Worm (Caenorhabditis elegans) whole organism, late embryonic: ENCODE results near the gene C46F9.6.

Experiments
- ceh-34 ChIP-seq: sonication (generic microtip); optimal IDR thresholded peaks from 2 replicates; lab custom pipeline; 2016; ENCODE audit warnings: mild to moderate bottlenecking, missing genetic modification characterization, missing compliant biosample characterization
- elt-2 ChIP-seq: sonication (generic microtip); optimal IDR thresholded peaks from 2 replicates; lab custom pipeline; 2016; ENCODE audit warnings: missing genetic modification reagents, missing genetic modification characterization, missing compliant biosample characterization
- fkh-10 ChIP-seq: fragments of 150-350 bp; optimal IDR thresholded peaks from 2 replicates; lab custom pipeline; 2014; ENCODE audit warnings: missing biosample characterization, missing genetic modification reagents, missing genetic modification characterization
- hlh-6 ChIP-seq: sonication (generic microtip); optimal IDR thresholded peaks from 2 replicates; lab custom pipeline; 2016; ENCODE audit warnings: missing genotype, missing genetic modification characterization, missing compliant biosample characterization
- lim-6 ChIP-seq: sonication (generic microtip); optimal IDR thresholded peaks from 2 replicates; lab custom pipeline; 2016; ENCODE audit warnings: missing genetic modification characterization, missing compliant biosample characterization
- pat-9 ChIP-seq: fragments of 200-800 bp; sonication (Bioruptor generic); optimal IDR thresholded peaks from 2 replicates; lab custom pipeline; 2018; ENCODE audit warnings: mild to moderate bottlenecking, missing genetic modification characterization, moderate library complexity, missing compliant biosample characterization
- pqm-1 ChIP-seq: sonication (generic microtip); optimal IDR thresholded peaks from 2 replicates; lab custom pipeline; 2016; ENCODE audit warnings: missing genetic modification characterization, missing compliant biosample characterization
- ref-2 ChIP-seq: sonication (generic microtip); optimal IDR thresholded peaks from 2 replicates; lab custom pipeline; 2016; ENCODE audit warnings: missing genetic modification characterization, missing compliant biosample characterization
- rnt-1 ChIP-seq: sonication (generic microtip); optimal IDR thresholded peaks from 2 replicates; lab custom pipeline; 2016; ENCODE audit warnings: missing genetic modification characterization, missing compliant biosample characterization
- sox-4 ChIP-seq: sonication (generic microtip); optimal IDR thresholded peaks from 2 replicates; lab custom pipeline; 2017; ENCODE audit warnings: mild to moderate bottlenecking, missing genetic modification characterization, inconsistent platforms, missing compliant biosample characterization
- unc-55 ChIP-seq: sonication (generic microtip); optimal IDR thresholded peaks from 2 replicates; lab custom pipeline; 2017; ENCODE audit warnings: missing biosample characterization, missing genetic modification reagents, missing genetic modification characterization

DNA sequence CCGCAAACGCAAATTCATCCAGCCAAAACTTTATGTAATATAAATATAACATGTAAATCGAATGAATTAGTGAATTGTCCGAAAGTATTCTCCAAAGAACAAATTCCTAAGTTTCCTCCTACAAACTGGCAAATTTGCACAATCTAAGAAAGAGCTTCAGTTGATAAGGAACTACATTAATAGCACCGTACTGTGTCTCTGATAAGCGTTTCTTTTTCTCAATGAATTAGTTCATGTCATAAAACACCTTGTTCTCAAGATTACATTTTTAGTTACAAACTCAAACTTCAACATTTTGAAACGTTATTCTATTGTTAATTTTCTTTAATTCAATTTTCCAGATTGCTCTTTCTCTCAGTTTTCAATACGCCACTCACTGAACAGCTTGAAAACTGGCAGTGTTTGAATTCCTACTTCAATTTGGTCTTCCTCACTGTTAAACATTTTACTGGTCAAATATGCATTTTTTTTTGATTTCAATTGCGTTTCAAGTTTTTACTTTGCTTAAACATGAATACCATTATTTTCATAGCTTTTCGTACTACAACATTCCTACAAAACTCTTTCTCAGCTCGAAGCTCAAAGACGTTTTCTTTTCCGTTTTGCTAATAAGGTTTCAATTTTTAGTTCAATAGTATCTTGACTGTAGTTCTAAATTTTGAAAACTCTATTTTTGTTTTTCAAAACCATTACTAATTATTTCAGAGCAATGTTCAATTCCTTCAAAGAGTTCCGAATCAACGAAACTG, 32.2 kb upstream of the C46F9.6 start, which contains the start of gene math-15:
- TF ChIP-seq pat-9 (tag; lab: Kevin White, UChicago) (no peak), rnt-1 (tag; lab: Kevin White, UChicago) (no peak), ceh-34 (tag; lab: Kevin White, UChicago) (no peak), unc-55 (no peak), elt-2 (tag; lab: Kevin White, UChicago) (peak; percentile 27), fkh-10 (GFP tag; lab: Kevin White, UChicago) (no peak), lim-6 (tag; lab: Kevin White, UChicago) (no peak), pqm-1 (tag; lab: Kevin White, UChicago) (no peak), hlh-6 (tag; lab: Kevin White, UChicago) (no peak), sox-4 (tag; lab: Kevin White, UChicago) (no peak), ref-2 (no peak)
